Fruit fly (Drosophila melanogaster): ENCODE data around the gene CG46306.

The CG46306 gene

dm6 chrX:16848978-16849377, 13.7 kb upstream of the CG46306 start (continued):
- TF ChIP-seq stc (GFP tag; IDR thresholded peaks at IDR 0.05) (no peak), nmo (GFP tag; optimal IDR thresholded peaks at IDR 0.05) (peak; percentile 1), CG7928 (GFP tag; optimal IDR thresholded peaks at IDR 0.05) (no peak), crp (GFP tag; optimal IDR thresholded peaks at IDR 0.05) (no peak), chm (GFP tag; IDR thresholded peaks at IDR 0.05) (no peak), CG14710 (tag; optimal IDR thresholded peaks at IDR 0.05) (peak; percentile 25), prd (optimal IDR thresholded peaks at IDR 0.05) (no peak), prd (GFP tag; IDR thresholded peaks at IDR 0.05) (peak; percentile 24; the same call in 1 of the 3 replicates), ken (GFP tag; IDR thresholded peaks at IDR 0.05) (no peak; the same call in 2 of the 3 replicates), ci (GFP tag; IDR thresholded peaks at IDR 0.05) (0 out of 3 replicates have a peak, but pooled peaks have one; percentile 33), CG6689 (GFP tag; IDR thresholded peaks at IDR 0.05) (no peak), NC2β (GFP tag; optimal IDR thresholded peaks at IDR 0.05) (no peak), tgo (GFP tag; IDR thresholded peaks at IDR 0.05) (0 out of 3 replicates have a peak, but pooled peaks have one; percentile 20), CG7839 (tag; optimal IDR thresholded peaks at IDR 0.05) (peak; percentile 4), row (GFP tag; IDR thresholded peaks at IDR 0.05) (peak; percentile 45; the same call in 2 of the 3 replicates), CG4617 (GFP tag; optimal IDR thresholded peaks at IDR 0.05; ENCODE audit: borderline replicate concordance) (no peak), CG13424 (tag; optimal IDR thresholded peaks at IDR 0.05) (peak; percentile 12), al (GFP tag; IDR thresholded peaks at IDR 0.05) (no peak), CG4820 (GFP tag; optimal IDR thresholded peaks at IDR 0.05) (peak; percentile 1), fu2 (GFP tag; optimal IDR thresholded peaks at IDR 0.05) (no peak), Dbx (GFP tag; IDR thresholded peaks at IDR 0.05) (no peak), slbo (GFP tag; IDR thresholded peaks at IDR 0.05) (no peak), Fer1 (GFP tag; optimal IDR thresholded peaks at IDR 0.05) (no peak), Poxn (GFP tag; IDR thresholded peaks at IDR 0.05) (no peak), CG10267 (tag; optimal IDR thresholded peaks at IDR 0.05) (peak; percentile 8), CG10979 (tag; optimal IDR thresholded peaks at IDR 0.05) (peak; percentile 53), CG11504 (tag; optimal IDR thresholded peaks at IDR 0.05) (peak; percentile 37), CG18262 (tag; optimal IDR thresholded peaks at IDR 0.05) (peak; percentile 6), lmd (GFP tag; IDR thresholded peaks at IDR 0.05) (0 out of 2 replicates have a peak, but pooled peaks have one; percentile 18), sisA (GFP tag; IDR thresholded peaks at IDR 0.05) (peak; percentile 41), CG7357 (GFP tag; IDR thresholded peaks at IDR 0.05) (no peak), seq (GFP tag; IDR thresholded peaks at IDR 0.05) (no peak), CG6254 (GFP tag; optimal IDR thresholded peaks at IDR 0.05) (peak; percentile 18), Blimp-1 (GFP tag; optimal IDR thresholded peaks at IDR 0.05) (peak; percentile 38), Lhr (GFP tag; optimal IDR thresholded peaks at IDR 0.05) (no peak), CG2889 (GFP tag; IDR thresholded peaks at IDR 0.05) (no peak), lilli (GFP tag; optimal IDR thresholded peaks at IDR 0.05) (no peak), CG17359 (tag; optimal IDR thresholded peaks at IDR 0.05) (peak; percentile 27), CG12659 (GFP tag; optimal IDR thresholded peaks at IDR 0.05) (no peak), nau (GFP tag; optimal IDR thresholded peaks at IDR 0.05) (no peak), CG2116 (GFP tag; optimal IDR thresholded peaks at IDR 0.05) (no peak), maf-S (GFP tag; optimal IDR thresholded peaks at IDR 0.05) (no peak), Drgx (GFP tag; IDR thresholded peaks at IDR 0.05) (no peak), Xrp1 (GFP tag; IDR thresholded peaks at IDR 0.05) (peak; percentile 34; the same call in 1 of the 2 replicates), Dip3 (GFP tag; optimal IDR thresholded peaks at IDR 0.05) (no peak), CG3163 (GFP tag; optimal IDR thresholded peaks at IDR 0.05) (no peak), fru (optimal IDR thresholded peaks at IDR 0.05) (no peak), ash1 (GFP tag; optimal IDR thresholded peaks at IDR 0.05) (no peak), vvl (GFP tag; IDR thresholded peaks at IDR 0.05) (no peak), inv (GFP tag; IDR thresholded peaks at IDR 0.05; ENCODE audit: partially characterized antibody) (no peak), CG12942 (GFP tag; optimal IDR thresholded peaks at IDR 0.05) (no peak), esg (GFP tag; conservative IDR thresholded peaks at IDR 0.05) (0 out of 2 replicates have a peak, but pooled peaks have one; percentile 13)

All from whole organism, embryonic.